Worm (Caenorhabditis elegans): ENCODE measurements around the gene nlr-1.
A peak's percentile ranks its signal among the peaks of the same experiment; 100 is the strongest.

ce11 chrIV:12217142-12217541 is 39.0 kb upstream of the nlr-1 start:
- TF ChIP-seq pax-3 (tag; optimal IDR thresholded peaks at IDR 0.05) (no peak), lin-35 (GFP tag; optimal IDR thresholded peaks at IDR 0.05) (no peak), unc-98 (GFP tag; IDR thresholded peaks at IDR 0.05) (no peak), isw-1 (GFP tag; IDR thresholded peaks at IDR 0.05) (no peak), zag-1 (tag; optimal IDR thresholded peaks at IDR 0.05) (no peak), aly-2 (tag; optimal IDR thresholded peaks at IDR 0.05) (no peak), fos-1 (tag; optimal IDR thresholded peaks at IDR 0.05) (no peak), unc-62 (GFP tag; optimal IDR thresholded peaks at IDR 0.05) (no peak), lin-13 (GFP tag; optimal IDR thresholded peaks at IDR 0.05) (no peak), mep-1 (tag; optimal IDR thresholded peaks at IDR 0.05) (peak; percentile 3), ces-1 (GFP tag; optimal IDR thresholded peaks at IDR 0.05) (no peak), lin-15B (tag; optimal IDR thresholded peaks at IDR 0.05) (no peak)

Data from whole organism, L1 larva.